Worm (Caenorhabditis elegans) whole organism, L1 larva: ENCODE data around the gene lmp-1.

Source experiments
- C16A3.4 ChIP-seq: fragments of 150-350 bp; optimal IDR thresholded peaks from 2 replicates; lab custom pipeline; 2014; ENCODE audit warnings: missing biosample characterization, missing genetic modification characterization
- ceh-8 ChIP-seq: fragments of 200-800 bp; sonication (Bioruptor generic); optimal IDR thresholded peaks from 2 replicates; lab custom pipeline; 2018; ENCODE audit warnings: mild to moderate bottlenecking, missing genetic modification characterization, moderate library complexity, missing compliant biosample characterization
- lir-3 ChIP-seq: sonication (generic microtip); optimal IDR thresholded peaks from 2 replicates; lab custom pipeline; 2016; ENCODE audit warnings: mild to moderate bottlenecking, missing genetic modification characterization, moderate library complexity, missing compliant biosample characterization; ENCODE audit not compliant: poor library complexity
- mef-2 ChIP-seq: fragments of 150-350 bp; optimal IDR thresholded peaks from 2 replicates; lab custom pipeline; 2014; ENCODE audit warnings: missing biosample characterization, missing genetic modification characterization
- nhr-237 ChIP-seq: fragments of 150-350 bp; optimal IDR thresholded peaks from 2 replicates; lab custom pipeline; 2014; ENCODE audit warnings: missing biosample characterization, missing genetic modification characterization
- nhr-28 ChIP-seq: fragments of 150-350 bp; optimal IDR thresholded peaks from 2 replicates; lab custom pipeline; 2014; ENCODE audit warnings: missing biosample characterization, missing genetic modification characterization
- pax-3 ChIP-seq: fragments of 200-800 bp; sonication (Bioruptor generic); optimal IDR thresholded peaks from 2 replicates; lab custom pipeline; 2018; ENCODE audit warnings: mild to moderate bottlenecking, missing genetic modification characterization, moderate library complexity, missing compliant biosample characterization
- zip-4 ChIP-seq: fragments of 200-800 bp; sonication (Bioruptor generic); optimal IDR thresholded peaks from 2 replicates; lab custom pipeline; 2018; ENCODE audit warnings: mild to moderate bottlenecking, missing genetic modification characterization, moderate library complexity, missing compliant biosample characterization

ce11 chrX:6427147-6427546 lies 49.7 kb upstream of the lmp-1 start:
- TF ChIP-seq ceh-8 (GFP tag; lab: Kevin White, UChicago): no peak
- TF ChIP-seq zip-4 (GFP tag; lab: Kevin White, UChicago): no peak
- TF ChIP-seq nhr-237: no peak
- TF ChIP-seq pax-3 (tag; lab: Kevin White, UChicago): no peak
- TF ChIP-seq lir-3 (tag; lab: Kevin White, UChicago): no peak
- no peak for TF ChIP-seq C16A3.4 (tag; lab: Kevin White, UChicago)
- TF ChIP-seq nhr-28: no peak
- TF ChIP-seq mef-2 (tag; lab: Kevin White, UChicago): no peak
